Worm (Caenorhabditis elegans): ENCODE results near the gene sap-49.

The sap-49 gene

ce11 chrII:8075324-8075810, 39.8 kb upstream of the sap-49 start, which contains the start of gene K02C4.2 (continued):
- TF ChIP-seq hlh-26 (GFP tag; conservative IDR thresholded peaks at IDR 0.05): no peak
- no peak for TF ChIP-seq unc-62 (GFP tag; optimal IDR thresholded peaks at IDR 0.05)
- TF ChIP-seq nfya-1 (tag; optimal IDR thresholded peaks at IDR 0.05; ENCODE audit: borderline replicate concordance, insufficient read depth): no peak
- no peak for TF ChIP-seq ccch-3 (GFP tag; optimal IDR thresholded peaks at IDR 0.05)
- peak; percentile 81 for TF ChIP-seq mes-4 (tag; optimal IDR thresholded peaks at IDR 0.05)
- TF ChIP-seq somi-1 (GFP tag; optimal IDR thresholded peaks at IDR 0.05): peak; percentile 74
- 0 out of 2 replicates have a peak, but pooled peaks have one; percentile 40 for TF ChIP-seq B0019.2 (GFP tag; conservative IDR thresholded peaks at IDR 0.05)
- TF ChIP-seq ztf-25 (GFP tag; IDR thresholded peaks at IDR 0.05): 0 out of 2 replicates have a peak, but pooled peaks have one; percentile 53
- peak; percentile 76 for TF ChIP-seq lin-54 (GFP tag; optimal IDR thresholded peaks at IDR 0.05)
- TF ChIP-seq aptf-2 (GFP tag; conservative IDR thresholded peaks at IDR 0.05): peak; percentile 65; the same call in 1 of the 2 replicates
- TF ChIP-seq pbrm-1 (GFP tag; IDR thresholded peaks at IDR 0.05): peak; percentile 66; the same call in 1 of the 2 replicates
- peak; percentile 17 for TF ChIP-seq xnd-1 (tag; optimal IDR thresholded peaks at IDR 0.05)
- TF ChIP-seq nhr-179 (tag; optimal IDR thresholded peaks at IDR 0.05): no peak
- TF ChIP-seq Y79H2A.3 (GFP tag; conservative IDR thresholded peaks at IDR 0.05): no peak; the same call in 1 of the 2 replicates
- peak; percentile 67 for TF ChIP-seq snpc-4 (GFP tag; optimal IDR thresholded peaks at IDR 0.05)
- TF ChIP-seq snpc-4 (tag; optimal IDR thresholded peaks at IDR 0.05): peak in 3 of 4 experiments; percentile 71 to 77 (median 72)
- TF ChIP-seq C06A6.2 (GFP tag; conservative IDR thresholded peaks at IDR 0.05): peak; percentile 55; the same call in 1 of the 2 replicates
- no peak for TF ChIP-seq dpff-1 (tag; optimal IDR thresholded peaks at IDR 0.05)
- 0 out of 2 replicates have a peak, but pooled peaks have one; percentile 35 for TF ChIP-seq F37B4.10 (GFP tag; IDR thresholded peaks at IDR 0.05)
- TF ChIP-seq efl-1 (GFP tag; optimal IDR thresholded peaks at IDR 0.05): no peak
- no peak for TF ChIP-seq ama-1 (optimal IDR thresholded peaks at IDR 0.05)
- TF ChIP-seq ama-1 (GFP tag; optimal IDR thresholded peaks at IDR 0.05): peak in 1 of 2 experiments; percentile 81
- no peak for TF ChIP-seq lsy-27 (tag; optimal IDR thresholded peaks at IDR 0.05; ENCODE audit: borderline replicate concordance, insufficient read depth)
- TF ChIP-seq K12H6.12 (tag; optimal IDR thresholded peaks at IDR 0.05): peak; percentile 73
- TF ChIP-seq Y53F4B.3 (GFP tag; IDR thresholded peaks at IDR 0.05): no peak
- peak; percentile 57; the same call in 1 of the 2 replicates for TF ChIP-seq ceh-40 (GFP tag; IDR thresholded peaks at IDR 0.05)
- peak; percentile 56 for TF ChIP-seq ceh-79 (tag; optimal IDR thresholded peaks at IDR 0.05)
- peak; percentile 97 for TF ChIP-seq rpc-1 (optimal IDR thresholded peaks at IDR 0.05)
- peak; percentile 93 for TF ChIP-seq rpc-1 (tag; optimal IDR thresholded peaks at IDR 0.05)
- TF ChIP-seq let-607 (tag; optimal IDR thresholded peaks at IDR 0.05): peak; percentile 61 to 72
- peak; percentile 73; the same call in 1 of the 2 replicates for TF ChIP-seq ztf-28 (GFP tag; IDR thresholded peaks at IDR 0.05)
- TF ChIP-seq ztf-22 (GFP tag; optimal IDR thresholded peaks at IDR 0.05): peak; percentile 44
- peak; percentile 95 for TF ChIP-seq lin-26 (GFP tag; IDR thresholded peaks at IDR 0.05)
- peak; percentile 75 for TF ChIP-seq tlf-1 (GFP tag; optimal IDR thresholded peaks at IDR 0.05)
- no peak for TF ChIP-seq F57A8.1 (GFP tag; optimal IDR thresholded peaks at IDR 0.05)
- TF ChIP-seq F39B2.1 (GFP tag; IDR thresholded peaks at IDR 0.05): no peak
- TF ChIP-seq nhr-80 (tag; optimal IDR thresholded peaks at IDR 0.05): peak; percentile 80
- TF ChIP-seq repo-1 (tag; optimal IDR thresholded peaks at IDR 0.05): peak; percentile 87
- TF ChIP-seq ceh-27 (GFP tag; optimal IDR thresholded peaks at IDR 0.05): peak; percentile 93
- peak; percentile 58; the same call in 1 of the 2 replicates for TF ChIP-seq Y56A3A.18 (GFP tag; IDR thresholded peaks at IDR 0.05)
- peak; percentile 73 for TF ChIP-seq nhr-27 (tag; optimal IDR thresholded peaks at IDR 0.05)
- peak; percentile 75 for TF ChIP-seq F49E8.2 (tag; optimal IDR thresholded peaks at IDR 0.05; ENCODE audit: insufficient read depth)
- TF ChIP-seq him-1 (tag; optimal IDR thresholded peaks at IDR 0.05): peak; percentile 99
- TF ChIP-seq F57C9.4 (tag; optimal IDR thresholded peaks at IDR 0.05): peak; percentile 1
- peak; percentile 58; the same call in 1 of the 2 replicates for TF ChIP-seq let-526 (GFP tag; IDR thresholded peaks at IDR 0.05)
- peak; percentile 58 for TF ChIP-seq hmg-1.2 (GFP tag; IDR thresholded peaks at IDR 0.05)
- TF ChIP-seq dox-1 (GFP tag; IDR thresholded peaks at IDR 0.05): peak; percentile 91
- peak; percentile 72 for TF ChIP-seq attf-5 (GFP tag; optimal IDR thresholded peaks at IDR 0.05)

All from whole organism, young adult.